Worm (Caenorhabditis elegans) whole organism, L1 larva: ENCODE data around the gene acp-3.
A peak's percentile ranks its signal among the peaks of the same experiment; 100 is the strongest.

Experiments
- C34B4.2 ChIP-seq: sonication (generic microtip); optimal IDR thresholded peaks from 2 replicates; lab custom pipeline; 2017; ENCODE audit warnings: mild to moderate bottlenecking, missing genetic modification characterization, missing compliant biosample characterization
- aly-2 ChIP-seq: fragments of 150-350 bp; optimal IDR thresholded peaks from 2 replicates; lab custom pipeline; 2014; ENCODE audit warnings: missing biosample characterization, missing genetic modification characterization
- blmp-1 ChIP-seq: fragments of 150-350 bp; optimal IDR thresholded peaks from 2 replicates; lab custom pipeline; 2014; ENCODE audit warnings: missing biosample characterization, missing genetic modification characterization
- ceh-63 ChIP-seq: fragments of 200-800 bp; sonication (Bioruptor generic); optimal IDR thresholded peaks from 2 replicates; lab custom pipeline; 2018; ENCODE audit warnings: mild to moderate bottlenecking, missing genetic modification characterization, missing compliant biosample characterization
- ces-1 ChIP-seq: fragments of 150-350 bp; optimal IDR thresholded peaks from 2 replicates; lab custom pipeline; 2014; ENCODE audit warnings: missing biosample characterization, missing genetic modification reagents, missing genetic modification characterization
- efl-1 ChIP-seq, 4 experiments: fragments of 150-350 bp; optimal IDR thresholded peaks in 3 of 4; peaks in 1 of 4; 1 replicate in 1 of 4; 2 replicates in 3 of 4; lab custom pipeline; 2014; ENCODE audit warnings: missing biosample characterization in 2 of 4, missing genetic modification characterization in 2 of 4, missing genetic modification reagents in 2 of 4
- egl-13 ChIP-seq: sonication (generic microtip); optimal IDR thresholded peaks from 2 replicates; lab custom pipeline; 2016; ENCODE audit warnings: missing genotype, missing genetic modification reagents, missing genetic modification characterization, missing compliant biosample characterization
- elt-2 ChIP-seq: sonication (generic microtip); optimal IDR thresholded peaks from 2 replicates; lab custom pipeline; 2016; ENCODE audit warnings: missing genetic modification characterization, mild to moderate bottlenecking, inconsistent platforms, missing compliant biosample characterization, missing genetic modification reagents
- elt-3 ChIP-seq, 6 experiments: fragments of 150-350 bp in 1 of 6; sonication (generic microtip); optimal IDR thresholded peaks; 2 replicates each; lab custom pipeline; 2017 to 2018; ENCODE audit warnings: missing biosample characterization in 6 of 6, missing genetic modification characterization in 6 of 6, inconsistent platforms in 1 of 6
- ets-5 ChIP-seq: fragments of 200-800 bp; sonication (Bioruptor generic); IDR thresholded peaks from 2 replicates; pipeline ENCODE4 v1.3.6; 2022; ENCODE audit warnings: missing genetic modification characterization, missing compliant biosample characterization
- fkh-10 ChIP-seq: sonication (generic microtip); optimal IDR thresholded peaks from 2 replicates; lab custom pipeline; 2017; ENCODE audit warnings: missing biosample characterization, missing genetic modification reagents, missing genetic modification characterization
- hpl-2 ChIP-seq: fragments of 150-350 bp; optimal IDR thresholded peaks from 2 replicates; lab custom pipeline; 2014; ENCODE audit warnings: missing biosample characterization, missing genetic modification reagents, missing genetic modification characterization
- isw-1 ChIP-seq: fragments of 200-800 bp; sonication (Bioruptor generic); IDR thresholded peaks from 2 replicates; pipeline ENCODE4 v1.3.6; 2022; ENCODE audit warnings: missing genetic modification characterization, missing compliant biosample characterization
- lin-14 ChIP-seq: fragments of 200-800 bp; sonication (Bioruptor generic); optimal IDR thresholded peaks from 2 replicates; lab custom pipeline; 2018; ENCODE audit warnings: mild to moderate bottlenecking, missing genetic modification characterization, moderate library complexity, missing compliant biosample characterization
- lin-15B ChIP-seq: fragments of 150-350 bp; sonication (generic microtip); optimal IDR thresholded peaks from 3 replicates; lab custom pipeline; 2014; ENCODE audit warnings: missing biosample characterization, missing genetic modification characterization
- lin-35 ChIP-seq, 2 experiments: fragments of 150-350 bp; optimal IDR thresholded peaks; 2 replicates each; lab custom pipeline; 2014; ENCODE audit warnings: missing biosample characterization in 2 of 2, missing genetic modification characterization in 2 of 2, missing genetic modification reagents in 2 of 2
- mab-9 ChIP-seq: fragments of 200-800 bp; sonication (Bioruptor generic); IDR thresholded peaks from 2 replicates; pipeline ENCODE4 v1.3.6; 2022; ENCODE audit warnings: missing genetic modification reagents, missing genetic modification characterization, missing compliant biosample characterization
- mdl-1 ChIP-seq, 2 experiments: fragments of 150-350 bp; optimal IDR thresholded peaks; 2 replicates each; lab custom pipeline; 2014 to 2017; ENCODE audit warnings: missing biosample characterization in 2 of 2, missing genetic modification characterization in 2 of 2, inconsistent platforms in 1 of 2
- mef-2 ChIP-seq: fragments of 150-350 bp; optimal IDR thresholded peaks from 2 replicates; lab custom pipeline; 2014; ENCODE audit warnings: missing biosample characterization, missing genetic modification characterization
- nhr-12 ChIP-seq: sonication (generic microtip); optimal IDR thresholded peaks from 2 replicates; lab custom pipeline; 2017; ENCODE audit warnings: missing biosample characterization, missing genetic modification characterization
- nhr-19 ChIP-seq: fragments of 200-800 bp; sonication (Bioruptor generic); conservative IDR thresholded peaks from 2 replicates; pipeline ENCODE4 v1.3.6; 2022; ENCODE audit warnings: missing genetic modification characterization, missing compliant biosample characterization
- nhr-20 ChIP-seq: sonication (generic microtip); optimal IDR thresholded peaks from 2 replicates; lab custom pipeline; 2016; ENCODE audit warnings: mild to moderate bottlenecking, missing genetic modification characterization, missing compliant biosample characterization
- nhr-237 ChIP-seq: fragments of 150-350 bp; optimal IDR thresholded peaks from 2 replicates; lab custom pipeline; 2014; ENCODE audit warnings: missing biosample characterization, missing genetic modification characterization
- nhr-47 ChIP-seq: sonication (generic microtip); optimal IDR thresholded peaks from 2 replicates; lab custom pipeline; 2016; ENCODE audit warnings: mild to moderate bottlenecking, missing genetic modification characterization, moderate library complexity, missing compliant biosample characterization
- nhr-71 ChIP-seq: sonication (generic microtip); optimal IDR thresholded peaks from 2 replicates; lab custom pipeline; 2016; ENCODE audit warnings: mild to moderate bottlenecking, missing genetic modification characterization, moderate library complexity, missing compliant biosample characterization
- nhr-76 ChIP-seq: sonication (generic microtip); optimal IDR thresholded peaks from 2 replicates; lab custom pipeline; 2017; ENCODE audit warnings: missing biosample characterization, missing genetic modification characterization
- nhr-84 ChIP-seq: sonication (generic microtip); optimal IDR thresholded peaks from 2 replicates; lab custom pipeline; 2017; ENCODE audit warnings: missing biosample characterization, missing genetic modification characterization
- nhr-85 ChIP-seq: sonication (generic microtip); peaks from one replicate; lab custom pipeline; 2016; ENCODE audit warnings: missing genetic modification characterization, inconsistent platforms, missing compliant biosample characterization
- pag-3 ChIP-seq: sonication (generic microtip); optimal IDR thresholded peaks from 2 replicates; lab custom pipeline; 2017; ENCODE audit warnings: missing genetic modification characterization, mild to moderate bottlenecking, missing compliant biosample characterization, antibody characterized with exemption, borderline replicate concordance; ENCODE audit not compliant: insufficient read depth
- pax-3 ChIP-seq: fragments of 200-800 bp; sonication (Bioruptor generic); optimal IDR thresholded peaks from 2 replicates; lab custom pipeline; 2018; ENCODE audit warnings: mild to moderate bottlenecking, missing genetic modification characterization, moderate library complexity, missing compliant biosample characterization
- skn-1 ChIP-seq: fragments of 150-350 bp; optimal IDR thresholded peaks from 2 replicates; lab custom pipeline; 2014; ENCODE audit warnings: missing biosample characterization, missing genetic modification characterization
- snpc-4 ChIP-seq: fragments of 150-350 bp; optimal IDR thresholded peaks from 2 replicates; lab custom pipeline; 2014; ENCODE audit warnings: missing biosample characterization, missing genetic modification characterization
- snu-23 ChIP-seq: sonication (generic microtip); optimal IDR thresholded peaks from 2 replicates; lab custom pipeline; 2016; ENCODE audit warnings: missing genetic modification characterization, missing compliant biosample characterization
- swsn-7 ChIP-seq: sonication (generic microtip); optimal IDR thresholded peaks from 2 replicates; lab custom pipeline; 2016; ENCODE audit warnings: missing genetic modification characterization, missing compliant biosample characterization
- tlp-1 ChIP-seq: fragments of 150-350 bp; optimal IDR thresholded peaks from 2 replicates; lab custom pipeline; 2014; ENCODE audit warnings: missing biosample characterization, missing genetic modification characterization
- unc-30 ChIP-seq: sonication (generic microtip); optimal IDR thresholded peaks from 2 replicates; lab custom pipeline; 2017; ENCODE audit warnings: missing biosample characterization, missing genetic modification characterization
- unc-98 ChIP-seq: fragments of 200-800 bp; sonication (Bioruptor generic); IDR thresholded peaks from 2 replicates; pipeline ENCODE4 v1.3.6; 2022; ENCODE audit warnings: missing genetic modification characterization, missing compliant biosample characterization
- vab-15 ChIP-seq: sonication (generic microtip); optimal IDR thresholded peaks from 2 replicates; lab custom pipeline; 2017; ENCODE audit warnings: missing genotype, mild to moderate bottlenecking, missing genetic modification characterization, missing compliant biosample characterization
- xbp-1 ChIP-seq: sonication (generic microtip); optimal IDR thresholded peaks from 2 replicates; lab custom pipeline; 2016; ENCODE audit warnings: missing genetic modification characterization, missing compliant biosample characterization
- ztf-11 ChIP-seq, 2 experiments: sonication (generic microtip); optimal IDR thresholded peaks; 2 replicates each; lab custom pipeline; 2016 to 2017; ENCODE audit warnings: missing genetic modification characterization in 2 of 2, missing biosample characterization in 1 of 2, missing compliant biosample characterization in 1 of 2

The acp-3 gene

DNA sequence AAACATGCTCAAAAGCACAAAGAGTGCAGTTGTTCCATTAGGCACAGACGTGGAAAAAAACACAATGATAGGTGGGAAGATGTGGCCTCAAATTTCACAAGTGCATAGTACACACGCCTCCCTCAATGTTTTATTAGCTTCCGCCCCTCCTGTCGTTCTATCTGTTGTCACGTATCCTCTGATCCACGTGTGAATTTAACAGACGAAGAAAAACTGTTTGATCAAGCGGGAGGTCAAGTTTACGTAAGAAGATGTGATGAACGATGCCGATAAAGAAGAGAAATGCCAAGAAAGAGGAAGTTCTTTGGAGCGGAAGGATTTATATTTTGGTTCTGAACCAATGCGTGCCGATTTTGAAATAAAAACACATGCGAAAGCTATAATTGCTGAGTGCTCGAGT is 13.8 kb upstream of the acp-3 start:
- TF ChIP-seq mdl-1 (tag; optimal IDR thresholded peaks at IDR 0.05; lab: Kevin White, UChicago): peak in 1 of 2 experiments; percentile 31
- TF ChIP-seq blmp-1: peak; percentile 74
- TF ChIP-seq nhr-12: no peak
- no peak for TF ChIP-seq fkh-10 (GFP tag; lab: Kevin White, UChicago)
- TF ChIP-seq elt-3 (tag; optimal IDR thresholded peaks at IDR 0.05; lab: Kevin White, UChicago): peak in 2 of 6 experiments; percentile 15 to 70
- peak; percentile 73 for TF ChIP-seq nhr-85
- no peak for TF ChIP-seq hpl-2
- TF ChIP-seq lin-14: peak; percentile 61
- TF ChIP-seq nhr-71 (tag; lab: Kevin White, UChicago): peak; percentile 33
- peak; percentile 40; the same call in 1 of the 2 replicates for TF ChIP-seq nhr-19 (GFP tag; lab: Robert Waterston, UW)
- peak; percentile 48 for TF ChIP-seq nhr-20 (tag; lab: Kevin White, UChicago)
- TF ChIP-seq snu-23 (GFP tag; lab: Kevin White, UChicago): peak; percentile 8

ce11 chrII:8449660-8450118 is 12.8 kb upstream of the acp-3 start, which contains the start of gene F22B5.4:
TSS of gene F22B5.4 (plus strand) at chrII:8449710.
- no peak for TF ChIP-seq isw-1 (GFP tag; lab: Robert Waterston, UW)
- no peak for TF ChIP-seq nhr-12
- no peak for TF ChIP-seq swsn-7
- peak; percentile 11 for TF ChIP-seq elt-2 (tag; lab: Kevin White, UChicago)
- TF ChIP-seq C34B4.2 (tag; lab: Kevin White, UChicago): no peak
- no peak for TF ChIP-seq ets-5 (GFP tag; lab: Robert Waterston, UW)
- TF ChIP-seq lin-35 (GFP tag; optimal IDR thresholded peaks at IDR 0.05; lab: Kevin White, UChicago): peak in 1 of 2 experiments; percentile 26
- peak; percentile 43 for TF ChIP-seq nhr-20 (tag; lab: Kevin White, UChicago)

ce11 chrII:8446731-8447130 is 9.8 kb upstream of the acp-3 start, which contains the start of gene cut-3:
TSS of gene cut-3 (minus strand) at chrII:8446831.
- TF ChIP-seq mab-9 (no peak), skn-1 (tag; lab: Kevin White, UChicago) (no peak), nhr-19 (GFP tag; lab: Robert Waterston, UW) (no peak), snpc-4 (tag; lab: Kevin White, UChicago) (no peak), nhr-84 (no peak), ces-1 (no peak), mef-2 (tag; lab: Kevin White, UChicago) (no peak), nhr-85 (no peak), nhr-76 (tag; lab: Kevin White, UChicago) (no peak)

- TF ChIP-seq pag-3 (tag; lab: Kevin White, UChicago): no peak
- TF ChIP-seq nhr-237 (tag; lab: Kevin White, UChicago): no peak
- no peak for TF ChIP-seq nhr-19 (GFP tag; lab: Robert Waterston, UW)
- no peak for TF ChIP-seq unc-98
- no peak for TF ChIP-seq ceh-63 (GFP tag; lab: Kevin White, UChicago)
- TF ChIP-seq pax-3 (tag; lab: Kevin White, UChicago): no peak
- TF ChIP-seq, all 84 proteins: peak for 0
Measured at ce11 chrII:8444007-8444406, 7.1 kb upstream of the acp-3 start, which contains the start of gene evl-20. TSS of gene evl-20 (plus strand) at chrII:8444307.

ce11 chrII:8442717-8443223 is 5.8 kb upstream of the acp-3 start, which contains the start of gene eif-3.G:
TSS of gene eif-3.G (plus strand) at chrII:8442767.
- TF ChIP-seq nhr-76 (tag; lab: Kevin White, UChicago) (no peak), efl-1 (optimal IDR thresholded peaks at IDR 0.05; lab: Kevin White, UChicago) (no peak), efl-1 (GFP tag; optimal IDR thresholded peaks at IDR 0.05 in 1 of 2; lab: Kevin White, UChicago) (peak in 1 of 2 experiments; percentile 88)

DNA sequence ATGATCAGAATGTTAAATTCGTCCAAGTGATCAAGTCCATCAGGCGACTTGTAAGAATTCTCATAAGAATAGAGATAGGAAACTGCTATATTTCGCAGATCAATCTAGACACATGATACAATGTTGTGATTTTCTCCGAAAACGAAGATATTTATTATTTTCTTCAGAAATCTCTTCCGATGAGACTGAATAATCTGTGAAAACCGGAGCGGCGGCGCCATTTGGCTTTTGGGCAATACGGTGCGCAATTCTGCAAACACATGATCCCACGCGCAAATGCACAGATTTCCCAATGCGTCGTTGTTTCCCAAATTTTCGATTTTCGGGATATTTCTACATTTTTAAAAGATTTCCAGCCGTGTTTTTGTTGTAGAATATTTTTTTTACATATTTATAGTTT is 5.2 kb upstream of the acp-3 start:
- TF ChIP-seq elt-2 (tag; lab: Kevin White, UChicago) (no peak), nhr-76 (tag; lab: Kevin White, UChicago) (no peak), egl-13 (no peak), snpc-4 (tag; lab: Kevin White, UChicago) (peak; percentile 24), lin-15B (tag; lab: Kevin White, UChicago) (peak; percentile 0), tlp-1 (tag; lab: Kevin White, UChicago) (no peak), xbp-1 (tag; lab: Kevin White, UChicago) (peak; percentile 44), nhr-12 (no peak), nhr-47 (tag; lab: Kevin White, UChicago) (peak; percentile 63), nhr-20 (tag; lab: Kevin White, UChicago) (peak; percentile 60), nhr-71 (tag; lab: Kevin White, UChicago) (peak; percentile 71), unc-30 (tag; lab: Kevin White, UChicago) (no peak), elt-3 (tag; optimal IDR thresholded peaks at IDR 0.05; lab: Kevin White, UChicago) (peak in 2 of 6 experiments; percentile 9 to 46), lin-14 (peak; percentile 48), ztf-11 (tag; optimal IDR thresholded peaks at IDR 0.05; lab: Kevin White, UChicago) (no peak), aly-2 (tag; lab: Kevin White, UChicago) (no peak), vab-15 (tag; lab: Kevin White, UChicago) (no peak), snu-23 (GFP tag; lab: Kevin White, UChicago) (peak; percentile 54), nhr-237 (tag; lab: Kevin White, UChicago) (no peak)
